Fruit fly (Drosophila melanogaster): ENCODE results near the gene CG1578.

The CG1578 gene

DNA sequence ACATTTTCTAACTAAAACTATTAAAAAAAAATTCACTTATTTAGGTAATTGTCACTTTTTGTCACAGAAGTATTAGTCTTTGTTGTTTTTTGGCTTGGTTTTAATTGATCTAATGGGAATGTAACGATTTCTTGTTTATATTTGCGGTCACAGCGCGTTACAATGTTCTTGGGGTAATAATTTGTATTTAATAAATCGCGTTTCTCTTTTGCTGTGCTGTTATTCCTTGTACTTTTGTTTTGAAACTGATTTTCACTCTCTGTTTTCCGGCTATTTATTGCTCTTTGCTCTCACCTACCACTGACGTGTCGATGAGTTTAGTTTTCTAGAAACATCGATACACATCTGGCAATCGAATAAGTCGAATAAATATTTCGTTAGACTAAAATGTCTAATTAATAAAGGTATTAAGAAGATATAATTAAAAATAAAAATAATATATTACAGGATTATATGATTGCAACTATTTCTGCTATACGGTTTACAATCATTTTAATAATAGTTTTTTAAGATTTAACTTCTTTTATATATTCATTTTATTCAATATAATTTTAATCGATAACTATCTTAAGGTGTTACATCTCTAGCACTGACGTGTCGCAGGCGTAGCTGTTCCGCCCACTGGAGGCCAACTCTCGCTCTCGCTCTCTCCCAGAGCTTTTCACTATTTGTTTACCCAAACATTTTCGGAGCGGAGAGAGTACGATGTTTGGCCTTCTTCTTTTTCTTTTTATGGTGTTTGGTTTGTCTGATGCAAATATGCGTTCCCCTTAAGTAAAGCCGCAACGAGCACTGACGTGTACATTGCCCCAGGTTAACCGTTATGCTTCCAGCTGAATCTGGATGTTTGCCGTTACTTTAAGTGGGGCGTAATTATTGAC is 9.2 kb downstream of the CG1578 start, which contains the start of gene Hsc70-3 (continued):
- TF ChIP-seq tna (GFP tag; IDR thresholded peaks at IDR 0.05; ENCODE audit: partially characterized antibody) = no peak; the same call in 1 of the 2 replicates
- TF ChIP-seq CG13424 (tag; optimal IDR thresholded peaks at IDR 0.05) = peak; percentile 47
- TF ChIP-seq CG1233 (GFP tag; optimal IDR thresholded peaks at IDR 0.05) = peak; percentile 33
- TF ChIP-seq CG17186 (GFP tag; optimal IDR thresholded peaks at IDR 0.05) = no peak
- TF ChIP-seq CG14710 (tag; optimal IDR thresholded peaks at IDR 0.05) = peak; percentile 53
- TF ChIP-seq so (GFP tag; IDR thresholded peaks at IDR 0.05) = peak; percentile 26; the same call in 1 of the 3 replicates
- peak; percentile 38 for TF ChIP-seq CG15514 (GFP tag; optimal IDR thresholded peaks at IDR 0.05)
- no peak for TF ChIP-seq Ets97D (GFP tag; optimal IDR thresholded peaks at IDR 0.05)
- TF ChIP-seq sim (GFP tag; IDR thresholded peaks at IDR 0.05) = 0 out of 2 replicates have a peak, but pooled peaks have one; percentile 17
- TF ChIP-seq dati (GFP tag; IDR thresholded peaks at IDR 0.05) = no peak
- TF ChIP-seq bsh (GFP tag; optimal IDR thresholded peaks at IDR 0.05) = peak in 1 of 2 experiments; percentile 70
- no peak for TF ChIP-seq lov (optimal IDR thresholded peaks at IDR 0.05)
- peak; percentile 47; the same call in 1 of the 3 replicates for TF ChIP-seq lov (GFP tag; IDR thresholded peaks at IDR 0.05)
- TF ChIP-seq luna (GFP tag; optimal IDR thresholded peaks at IDR 0.05) = no peak
- TF ChIP-seq CG2129 (GFP tag; IDR thresholded peaks at IDR 0.05; ENCODE audit: partially characterized antibody) = peak; percentile 46
- peak; percentile 38 for TF ChIP-seq B-H2 (GFP tag; optimal IDR thresholded peaks at IDR 0.05)
- peak; percentile 61 for TF ChIP-seq CG10431 (GFP tag; optimal IDR thresholded peaks at IDR 0.05)
- TF ChIP-seq salm (tag; optimal IDR thresholded peaks at IDR 0.05) = peak; percentile 13
- peak; percentile 49 for TF ChIP-seq CG3065 (GFP tag; optimal IDR thresholded peaks at IDR 0.05)
- TF ChIP-seq CG17912 (GFP tag; optimal IDR thresholded peaks at IDR 0.05) = peak; percentile 18
- TF ChIP-seq Atf6 (GFP tag; IDR thresholded peaks at IDR 0.05) = no peak
- no peak for TF ChIP-seq dan (GFP tag; IDR thresholded peaks at IDR 0.05)
- no peak for TF ChIP-seq lab (GFP tag; optimal IDR thresholded peaks at IDR 0.05)
- peak; percentile 62 for TF ChIP-seq HLHmδ (GFP tag; optimal IDR thresholded peaks at IDR 0.05)
- peak; percentile 60 for TF ChIP-seq nerfin-1 (tag; optimal IDR thresholded peaks at IDR 0.05)
- peak; percentile 29 for TF ChIP-seq yki (optimal IDR thresholded peaks at IDR 0.05)
- no peak for TF ChIP-seq dmrt11E (tag; optimal IDR thresholded peaks at IDR 0.05)
- 0 out of 2 replicates have a peak, but pooled peaks have one; percentile 3 for TF ChIP-seq Rfx (GFP tag; IDR thresholded peaks at IDR 0.05)
- TF ChIP-seq CG6791 (GFP tag; IDR thresholded peaks at IDR 0.05; ENCODE audit: partially characterized antibody) = 0 out of 3 replicates have a peak, but pooled peaks have one; percentile 49
- TF ChIP-seq CG10979 (tag; optimal IDR thresholded peaks at IDR 0.05) = peak; percentile 11
- peak; percentile 70 for TF ChIP-seq BEAF-32 (GFP tag; optimal IDR thresholded peaks at IDR 0.05)
- no peak for TF ChIP-seq Antp (GFP tag; optimal IDR thresholded peaks at IDR 0.05)
- no peak for TF ChIP-seq cg (GFP tag; optimal IDR thresholded peaks at IDR 0.05)
- TF ChIP-seq ro (GFP tag; IDR thresholded peaks at IDR 0.05) = no peak
- no peak for TF ChIP-seq D19B (GFP tag; optimal IDR thresholded peaks at IDR 0.05)
- no peak for TF ChIP-seq fd96Cb (tag; optimal IDR thresholded peaks at IDR 0.05)
- TF ChIP-seq CG9727 (GFP tag; optimal IDR thresholded peaks at IDR 0.05) = peak; percentile 26
- peak; percentile 13 for TF ChIP-seq CG15269 (tag; optimal IDR thresholded peaks at IDR 0.05)
- peak; percentile 49 for TF ChIP-seq stwl (tag; optimal IDR thresholded peaks at IDR 0.05)
- TF ChIP-seq nom (GFP tag; optimal IDR thresholded peaks at IDR 0.05) = peak; percentile 35
- no peak for TF ChIP-seq CG11247 (GFP tag; IDR thresholded peaks at IDR 0.05)
- TF ChIP-seq CG1603 (tag; optimal IDR thresholded peaks at IDR 0.05) = peak; percentile 62
- no peak for TF ChIP-seq Ravus (GFP tag; IDR thresholded peaks at IDR 0.05)
- peak; percentile 36 for TF ChIP-seq NC2β (GFP tag; optimal IDR thresholded peaks at IDR 0.05)
- TF ChIP-seq CG31365 (tag; optimal IDR thresholded peaks at IDR 0.05) = peak; percentile 46
- TF ChIP-seq CG8089 (GFP tag; optimal IDR thresholded peaks at IDR 0.05) = peak; percentile 34
- peak; percentile 68 for TF ChIP-seq odd (GFP tag; optimal IDR thresholded peaks at IDR 0.05)
- peak; percentile 64; the same call in 1 of the 3 replicates for TF ChIP-seq CG2199 (GFP tag; IDR thresholded peaks at IDR 0.05)

All from whole organism, embryonic.